Worm (Caenorhabditis elegans) whole organism, L2 larva: ENCODE data around the gene Y46E12A.3.

Experiments
- alr-1 ChIP-seq: fragments of 150-350 bp; optimal IDR thresholded peaks from 2 replicates; lab custom pipeline; 2014; ENCODE audit warnings: missing biosample characterization, missing genetic modification characterization
- elt-3 ChIP-seq: sonication (generic microtip); optimal IDR thresholded peaks from 2 replicates; lab custom pipeline; 2017; ENCODE audit warnings: missing biosample characterization, missing genetic modification characterization
- nhr-11 ChIP-seq: fragments of 150-350 bp; optimal IDR thresholded peaks from 2 replicates; lab custom pipeline; 2014; ENCODE audit warnings: missing biosample characterization, missing genetic modification characterization
- nhr-6 ChIP-seq: fragments of 150-350 bp; optimal IDR thresholded peaks from 2 replicates; lab custom pipeline; 2014; ENCODE audit warnings: missing biosample characterization, missing genetic modification characterization
- sem-4 ChIP-seq: fragments of 150-350 bp; optimal IDR thresholded peaks from 2 replicates; lab custom pipeline; 2014; ENCODE audit warnings: missing biosample characterization, missing genetic modification reagents, missing genetic modification characterization
- skn-1 ChIP-seq: sonication (generic microtip); optimal IDR thresholded peaks from 2 replicates; lab custom pipeline; 2017; ENCODE audit warnings: missing biosample characterization, missing genetic modification characterization
- ztf-4 ChIP-seq: fragments of 150-350 bp; optimal IDR thresholded peaks from 2 replicates; lab custom pipeline; 2014; ENCODE audit warnings: missing biosample characterization, missing genetic modification characterization

- TF ChIP-seq ztf-4 (tag; lab: Kevin White, UChicago) (no peak), alr-1 (tag; lab: Kevin White, UChicago) (no peak), skn-1 (tag; lab: Kevin White, UChicago) (no peak), sem-4 (no peak), nhr-11 (tag; lab: Kevin White, UChicago) (no peak), nhr-6 (tag; lab: Kevin White, UChicago) (no peak), elt-3 (no peak)
These were observed 52.4 kb downstream of the Y46E12A.3 start, which contains the start of gene spex-3 for ce11 chrIII:1702337-1702736.
